Fruit fly (Drosophila melanogaster) whole organism, embryonic: ENCODE results near the gene side-IV.

ENCODE experiments used
- ATbp ChIP-seq: fragments of 200-800 bp; sonication (Bioruptor generic); optimal IDR thresholded peaks from 2 replicates; lab custom pipeline; 2017; ENCODE audit warnings: missing biosample characterization, mild to moderate bottlenecking, missing genetic modification characterization, missing genetic modification reagents
- CG10267 ChIP-seq: fragments of 200-800 bp; sonication (Bioruptor generic); optimal IDR thresholded peaks from 2 replicates; lab custom pipeline; 2018; ENCODE audit warnings: missing biosample characterization, mild to moderate bottlenecking, missing genetic modification characterization, moderate library complexity
- CG10462 ChIP-seq: fragments of 200-800 bp; sonication (Bioruptor generic); optimal IDR thresholded peaks from 2 replicates; lab custom pipeline; 2016; ENCODE audit warnings: missing biosample characterization, missing genetic modification characterization
- CG12299 ChIP-seq: fragments of 200-800 bp; sonication (Bioruptor generic); optimal IDR thresholded peaks from 2 replicates; lab custom pipeline; 2018; ENCODE audit warnings: missing biosample characterization, mild to moderate bottlenecking, missing genetic modification characterization
- CG12659 ChIP-seq: fragments of 200-800 bp; sonication (Bioruptor generic); optimal IDR thresholded peaks from 3 replicates; lab custom pipeline; 2017; ENCODE audit warnings: mild to moderate bottlenecking, missing biosample characterization, missing genetic modification reagents, missing genetic modification characterization
- CG14710 ChIP-seq: fragments of 200-800 bp; sonication (Bioruptor generic); optimal IDR thresholded peaks from 3 replicates; lab custom pipeline; 2019; ENCODE audit warnings: missing biosample characterization, mild to moderate bottlenecking, missing genetic modification characterization, moderate library complexity
- CG14860 ChIP-seq: fragments of 200-800 bp; sonication (Bioruptor generic); IDR thresholded peaks from 3 replicates; pipeline ENCODE4 v1.3.6; 2022; ENCODE audit warnings: missing biosample characterization, missing genetic modification characterization; ENCODE audit not compliant: partially characterized antibody
- CG1603 ChIP-seq: fragments of 200-800 bp; sonication (Bioruptor generic); optimal IDR thresholded peaks from 2 replicates; lab custom pipeline; 2019; ENCODE audit warnings: missing biosample characterization, mild to moderate bottlenecking, missing genetic modification characterization, moderate library complexity
- CG18011 ChIP-seq: fragments of 200-800 bp; sonication (Bioruptor generic); optimal IDR thresholded peaks from 2 replicates; lab custom pipeline; 2017; ENCODE audit warnings: missing biosample characterization, missing genetic modification characterization, mild to moderate bottlenecking, moderate library complexity, missing genotype
- CG1832 ChIP-seq: fragments of 200-800 bp; sonication (Bioruptor generic); optimal IDR thresholded peaks from 2 replicates; lab custom pipeline; 2017; ENCODE audit warnings: missing biosample characterization, mild to moderate bottlenecking, missing genetic modification characterization, inconsistent platforms
- CG2202 ChIP-seq: fragments of 200-800 bp; sonication (Bioruptor generic); optimal IDR thresholded peaks from 2 replicates; lab custom pipeline; 2018; ENCODE audit warnings: missing biosample characterization, mild to moderate bottlenecking, missing genetic modification characterization
- CG30431 ChIP-seq: fragments of 200-800 bp; sonication (Bioruptor generic); optimal IDR thresholded peaks from 2 replicates; lab custom pipeline; 2017; ENCODE audit warnings: missing biosample characterization, missing genetic modification characterization
- CG31388 ChIP-seq: fragments of 200-800 bp; sonication (Bioruptor generic); optimal IDR thresholded peaks from 2 replicates; lab custom pipeline; 2016; ENCODE audit warnings: missing biosample characterization, missing genetic modification characterization
- CG33213 ChIP-seq: fragments of 200-800 bp; sonication (Bioruptor generic); optimal IDR thresholded peaks from 3 replicates; lab custom pipeline; 2016; ENCODE audit warnings: missing biosample characterization, missing genetic modification characterization
- CG33557 ChIP-seq: fragments of 200-800 bp; sonication (Bioruptor generic); optimal IDR thresholded peaks from 2 replicates; lab custom pipeline; 2019; ENCODE audit warnings: missing biosample characterization, mild to moderate bottlenecking, missing genetic modification characterization, moderate library complexity
- CG34376 ChIP-seq: fragments of 200-800 bp; sonication (Bioruptor generic); optimal IDR thresholded peaks from 2 replicates; lab custom pipeline; 2018; ENCODE audit warnings: missing biosample characterization, mild to moderate bottlenecking, missing genetic modification characterization
- CG42726 ChIP-seq: fragments of 200-800 bp; sonication (Bioruptor generic); IDR thresholded peaks from 2 replicates; pipeline ENCODE4 v1.3.6; 2022; ENCODE audit warnings: missing biosample characterization, missing genetic modification characterization; ENCODE audit not compliant: partially characterized antibody
- CG4282 ChIP-seq: fragments of 200-800 bp; sonication (Bioruptor generic); optimal IDR thresholded peaks from 2 replicates; lab custom pipeline; 2016; ENCODE audit warnings: missing biosample characterization, missing genetic modification characterization
- CG4707 ChIP-seq: fragments of 200-800 bp; sonication (Bioruptor generic); optimal IDR thresholded peaks from 2 replicates; lab custom pipeline; 2018; ENCODE audit warnings: missing biosample characterization, mild to moderate bottlenecking, missing genetic modification characterization, moderate library complexity
- CG4854 ChIP-seq: fragments of 200-800 bp; sonication (Bioruptor generic); optimal IDR thresholded peaks from 2 replicates; lab custom pipeline; 2016; ENCODE audit warnings: missing biosample characterization, missing genetic modification characterization, inconsistent platforms
- CG7963 ChIP-seq: fragments of 200-800 bp; sonication (Bioruptor generic); IDR thresholded peaks from 3 replicates; pipeline ENCODE4 v1.3.6; 2022; ENCODE audit warnings: missing biosample characterization, missing genetic modification characterization; ENCODE audit not compliant: partially characterized antibody
- CG8924 ChIP-seq: fragments of 200-800 bp; optimal IDR thresholded peaks from 3 replicates; lab custom pipeline; 2019; ENCODE audit warnings: missing biosample characterization, mild to moderate bottlenecking, missing genetic modification characterization, moderate library complexity
- CG9932 ChIP-seq: fragments of 200-800 bp; sonication (Bioruptor generic); IDR thresholded peaks from 2 replicates; pipeline ENCODE4 v1.3.6; 2022; ENCODE audit warnings: missing biosample characterization, missing genetic modification characterization
- Elba2 ChIP-seq: fragments of 200-800 bp; sonication (Bioruptor generic); optimal IDR thresholded peaks from 3 replicates; lab custom pipeline; 2016; ENCODE audit warnings: missing biosample characterization, missing genetic modification characterization
- Jarid2 ChIP-seq: fragments of 200-800 bp; sonication (Bioruptor generic); optimal IDR thresholded peaks from 3 replicates; lab custom pipeline; 2017; ENCODE audit warnings: mild to moderate bottlenecking, missing biosample characterization, missing genetic modification reagents, missing genetic modification characterization
- Kr ChIP-seq: fragments of 200-800 bp; sonication (Bioruptor generic); optimal IDR thresholded peaks from 2 replicates; lab custom pipeline; 2017; ENCODE audit warnings: missing biosample characterization, mild to moderate bottlenecking, missing genetic modification characterization
- Mad ChIP-seq: fragments of 200-800 bp; sonication (Bioruptor generic); optimal IDR thresholded peaks from 2 replicates; lab custom pipeline; 2016; ENCODE audit warnings: missing biosample characterization, missing genetic modification characterization
- Mes4 ChIP-seq: fragments of 200-800 bp; sonication (Bioruptor generic); optimal IDR thresholded peaks from 2 replicates; lab custom pipeline; 2016; ENCODE audit warnings: missing biosample characterization, missing genetic modification characterization
- Six4 ChIP-seq: fragments of 200-800 bp; sonication (Bioruptor generic); optimal IDR thresholded peaks from 2 replicates; lab custom pipeline; 2016; ENCODE audit warnings: missing biosample characterization, missing genetic modification characterization
- ato ChIP-seq: fragments of 200-800 bp; sonication (Bioruptor generic); IDR thresholded peaks from 2 replicates; pipeline ENCODE4 v1.3.6; 2022; ENCODE audit warnings: missing biosample characterization, missing genetic modification characterization; ENCODE audit not compliant: partially characterized antibody
- br ChIP-seq: fragments of >200 bp; optimal IDR thresholded peaks from 2 replicates; lab custom pipeline; 2017
- cad ChIP-seq: fragments of >200 bp; optimal IDR thresholded peaks from 2 replicates; lab custom pipeline; 2017; ENCODE audit warnings: missing biosample characterization, missing genetic modification characterization
- chn ChIP-seq: fragments of 200-800 bp; sonication (Bioruptor generic); optimal IDR thresholded peaks from 2 replicates; lab custom pipeline; 2016; ENCODE audit warnings: missing biosample characterization, missing genetic modification characterization
- crp ChIP-seq, 2 experiments: fragments of 200-800 bp; sonication (Bioruptor generic); optimal IDR thresholded peaks; 2 replicates in 1 of 2; 3 replicates in 1 of 2; lab custom pipeline; 2017; ENCODE audit warnings: missing biosample characterization in 2 of 2, missing genetic modification characterization in 2 of 2, mild to moderate bottlenecking in 1 of 2, moderate library complexity in 1 of 2
- da ChIP-seq: fragments of 200-800 bp; sonication (Bioruptor generic); optimal IDR thresholded peaks from 2 replicates; lab custom pipeline; 2016; ENCODE audit warnings: missing biosample characterization, missing genetic modification characterization
- ftz-f1 ChIP-seq: fragments of 200-800 bp; sonication (Bioruptor generic); optimal IDR thresholded peaks from 2 replicates; lab custom pipeline; 2016; ENCODE audit warnings: missing biosample characterization, missing genetic modification characterization
- grau ChIP-seq: fragments of 200-800 bp; optimal IDR thresholded peaks from 3 replicates; lab custom pipeline; 2019; ENCODE audit warnings: missing biosample characterization, mild to moderate bottlenecking, missing genetic modification characterization, moderate library complexity
- gsb-n ChIP-seq: fragments of 200-800 bp; sonication (Bioruptor generic); optimal IDR thresholded peaks from 3 replicates; lab custom pipeline; 2018; ENCODE audit warnings: missing biosample characterization, mild to moderate bottlenecking, missing genetic modification characterization
- hkb ChIP-seq, 2 experiments: fragments of 200-800 bp in 1 of 2; fragments of >200 bp in 1 of 2; sonication (Bioruptor generic) in 1 of 2; IDR thresholded peaks in 1 of 2; optimal IDR thresholded peaks in 1 of 2; 2 replicates each; pipeline versions ENCODE4 v1.3.6 to Lab custom; 2017 to 2022; ENCODE audit warnings: missing biosample characterization in 1 of 2, missing genetic modification characterization in 1 of 2
- jing ChIP-seq: fragments of 200-800 bp; sonication (Bioruptor generic); optimal IDR thresholded peaks from 2 replicates; lab custom pipeline; 2018; ENCODE audit warnings: missing biosample characterization, mild to moderate bottlenecking, missing genetic modification characterization
- lov ChIP-seq, 2 experiments: fragments of 200-800 bp in 1 of 2; fragments of >200 bp in 1 of 2; sonication (Bioruptor generic) in 1 of 2; IDR thresholded peaks in 1 of 2; optimal IDR thresholded peaks in 1 of 2; 2 replicates in 1 of 2; 3 replicates in 1 of 2; pipeline versions ENCODE4 v1.3.6 to Lab custom; 2017 to 2022; ENCODE audit warnings: missing biosample characterization in 1 of 2, missing genetic modification characterization in 1 of 2
- nau ChIP-seq: fragments of 200-800 bp; sonication (Bioruptor generic); optimal IDR thresholded peaks from 3 replicates; lab custom pipeline; 2017; ENCODE audit warnings: missing biosample characterization, mild to moderate bottlenecking, missing genetic modification characterization, missing genetic modification reagents
- nmo ChIP-seq: fragments of 200-800 bp; sonication (Bioruptor generic); optimal IDR thresholded peaks from 2 replicates; lab custom pipeline; 2018; ENCODE audit warnings: missing biosample characterization, mild to moderate bottlenecking, missing genetic modification characterization, moderate library complexity
- nom ChIP-seq: fragments of 200-800 bp; sonication (Bioruptor generic); optimal IDR thresholded peaks from 2 replicates; lab custom pipeline; 2017; ENCODE audit warnings: missing biosample characterization, missing genetic modification characterization, mild to moderate bottlenecking, moderate library complexity, missing genetic modification reagents
- pum ChIP-seq: fragments of 200-800 bp; sonication (Bioruptor generic); optimal IDR thresholded peaks from 2 replicates; lab custom pipeline; 2016; ENCODE audit warnings: missing biosample characterization, missing genetic modification characterization
- salm ChIP-seq: fragments of 200-800 bp; sonication (Bioruptor generic); optimal IDR thresholded peaks from 2 replicates; lab custom pipeline; 2018; ENCODE audit warnings: missing biosample characterization, mild to moderate bottlenecking, missing genetic modification characterization
- slou ChIP-seq: fragments of 200-800 bp; sonication (Bioruptor generic); optimal IDR thresholded peaks from 3 replicates; lab custom pipeline; 2016; ENCODE audit warnings: missing biosample characterization, missing genetic modification characterization
- so ChIP-seq: fragments of 200-800 bp; sonication (Bioruptor generic); IDR thresholded peaks from 3 replicates; pipeline ENCODE4 v1.3.6; 2022; ENCODE audit warnings: missing biosample characterization, missing genetic modification characterization
- ssp ChIP-seq: fragments of 200-800 bp; sonication (Bioruptor generic); IDR thresholded peaks from 2 replicates; pipeline ENCODE4 v1.3.6; 2022; ENCODE audit warnings: missing biosample characterization, missing genetic modification characterization

Gene side-IV

DNA sequence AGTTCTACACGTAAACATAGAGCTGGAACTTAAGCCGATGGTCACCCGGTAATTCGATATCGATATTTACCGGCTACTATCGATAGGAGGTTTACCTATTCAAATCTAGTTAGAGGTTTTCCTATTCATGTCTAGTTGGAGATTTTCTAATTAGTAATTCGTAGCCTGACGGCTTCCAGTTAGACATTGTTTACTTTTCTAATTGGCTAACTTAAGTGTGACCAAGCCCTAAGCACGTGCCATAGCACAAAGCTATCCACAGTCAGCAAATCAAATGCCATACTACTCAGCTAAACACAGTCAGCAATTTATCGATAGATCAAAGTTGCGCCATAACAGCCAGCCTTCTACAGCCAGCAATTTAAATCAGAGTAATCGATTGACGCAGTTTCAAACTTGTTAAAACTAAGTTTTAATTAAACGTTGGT is 47.3 kb upstream of the side-IV start, which contains the start of gene Dpm3 (continued):
- no peak for TF ChIP-seq CG34376 (GFP tag; lab: Kevin White, UChicago)
- no peak for TF ChIP-seq nom (GFP tag; lab: Kevin White, UChicago)
- peak; percentile 72 for TF ChIP-seq CG14710
- no peak for TF ChIP-seq br
- TF ChIP-seq so (GFP tag; lab: Robert Waterston, UW) = 0 out of 3 replicates have a peak, but pooled peaks have one; percentile 22
- peak; percentile 58 for TF ChIP-seq CG10267 (tag; lab: Kevin White, UChicago)
- TF ChIP-seq ssp (GFP tag; lab: Robert Waterston, UW) = no peak
- no peak for TF ChIP-seq Kr
- peak; percentile 21 for TF ChIP-seq grau (tag; lab: Kevin White, UChicago)
- TF ChIP-seq CG33557 (GFP tag; lab: Kevin White, UChicago) = no peak
- peak; percentile 76 for TF ChIP-seq CG33213
- TF ChIP-seq CG14860 (GFP tag; lab: Robert Waterston, UW) = peak; percentile 91
- no peak for TF ChIP-seq jing (GFP tag; lab: Kevin White, UChicago)
- peak; percentile 15 for TF ChIP-seq chn (GFP tag; lab: Kevin White, UChicago)
- TF ChIP-seq CG30431 = no peak
- peak; percentile 41 for TF ChIP-seq pum (GFP tag; lab: Kevin White, UChicago)
- no peak for TF ChIP-seq cad (GFP tag; lab: Kevin White, UChicago)
- TF ChIP-seq da (GFP tag; lab: Kevin White, UChicago) = no peak
- peak; percentile 5 for TF ChIP-seq CG12299
- peak; percentile 39 for TF ChIP-seq CG8924 (tag; lab: Kevin White, UChicago)
- peak; percentile 53 for TF ChIP-seq slou (GFP tag; lab: Kevin White, UChicago)
- TF ChIP-seq CG10462 (GFP tag; lab: Kevin White, UChicago) = no peak
- no peak for TF ChIP-seq CG31388
- TF ChIP-seq salm (tag; lab: Kevin White, UChicago) = no peak
- peak; percentile 100 for TF ChIP-seq CG18011 (GFP tag; lab: Kevin White, UChicago)
- TF ChIP-seq hkb (optimal IDR thresholded peaks at IDR 0.05; lab: Kevin White, UChicago) = peak; percentile 62
- TF ChIP-seq hkb (GFP tag; IDR thresholded peaks at IDR 0.05; lab: Robert Waterston, UW) = no peak
- no peak for TF ChIP-seq CG4854 (GFP tag; lab: Kevin White, UChicago)
- TF ChIP-seq Six4 (GFP tag; lab: Kevin White, UChicago) = no peak
- no peak for TF ChIP-seq lov (optimal IDR thresholded peaks at IDR 0.05; lab: Kevin White, UChicago)
- TF ChIP-seq lov (GFP tag; IDR thresholded peaks at IDR 0.05; lab: Robert Waterston, UW) = no peak
- TF ChIP-seq CG2202 (tag; lab: Kevin White, UChicago) = peak; percentile 0
- peak; percentile 84 for TF ChIP-seq CG42726 (GFP tag; lab: Robert Waterston, UW)
- no peak for TF ChIP-seq Mes4 (GFP tag; lab: Kevin White, UChicago)
- peak; percentile 70 for TF ChIP-seq Mad
- TF ChIP-seq CG1832 (GFP tag; lab: Kevin White, UChicago) = no peak
- peak; percentile 54 for TF ChIP-seq gsb-n (tag; lab: Kevin White, UChicago)
- TF ChIP-seq Jarid2 (GFP tag; lab: Kevin White, UChicago) = no peak
- TF ChIP-seq crp (GFP tag; optimal IDR thresholded peaks at IDR 0.05; lab: Kevin White, UChicago) = peak in 1 of 2 experiments; percentile 18
- TF ChIP-seq CG1603 (tag; lab: Kevin White, UChicago) = peak; percentile 86
- no peak for TF ChIP-seq nau (GFP tag; lab: Kevin White, UChicago)
- TF ChIP-seq nmo = peak; percentile 74
- peak; percentile 100 for TF ChIP-seq Elba2 (GFP tag; lab: Kevin White, UChicago)
- TF ChIP-seq ATbp = no peak
- TF ChIP-seq ato (GFP tag; lab: Robert Waterston, UW) = peak; percentile 94
- peak; percentile 73; the same call in 2 of the 3 replicates for TF ChIP-seq CG7963 (GFP tag; lab: Robert Waterston, UW)
- peak; percentile 85 for TF ChIP-seq CG12659 (GFP tag; lab: Kevin White, UChicago)
- peak; percentile 68 for TF ChIP-seq CG9932 (GFP tag; lab: Robert Waterston, UW)
- no peak for TF ChIP-seq CG4707 (GFP tag; lab: Kevin White, UChicago)
- TF ChIP-seq ftz-f1 (GFP tag; lab: Kevin White, UChicago) = no peak
- peak; percentile 6 for TF ChIP-seq CG4282 (GFP tag; lab: Kevin White, UChicago)
